ENCODE assay signal across 3 fruit fly cellular contexts in genomic region chr2L:3844898-3845713, dm6.
TF ChIP-seq lines count a peak whose summit lies in the region.

No protein-coding gene starts in this region.

- TF ChIP-seq CTCF in whole organism, embryonic (GFP tag; optimal IDR thresholded peaks at IDR 0.05; lab: Kevin White, UChicago): no peak

TF ChIP-seq in whole organism, embryonic, 481 proteins besides CTCF, POLR2A, EP300 and RAD21 (continues in another document):
- no peak for TF ChIP-seq CG10366 (GFP tag; IDR thresholded peaks at IDR 0.05; lab: Robert Waterston, UW)
- peak; percentile 62 for TF ChIP-seq zf30C (GFP tag; optimal IDR thresholded peaks at IDR 0.05; lab: Kevin White, UChicago)
- TF ChIP-seq zen2 (GFP tag; IDR thresholded peaks at IDR 0.05; lab: Robert Waterston, UW; ENCODE audit: partially characterized antibody): no peak
- TF ChIP-seq en (GFP tag; optimal IDR thresholded peaks at IDR 0.05; lab: Kevin White, UChicago): no peak
- TF ChIP-seq MTF-1 (GFP tag; optimal IDR thresholded peaks at IDR 0.05; lab: Kevin White, UChicago; ENCODE audit: borderline replicate concordance): no peak
- TF ChIP-seq p53 (GFP tag; optimal IDR thresholded peaks at IDR 0.05; lab: Kevin White, UChicago): no peak
- peak; percentile 63 for TF ChIP-seq CG2712 (tag; optimal IDR thresholded peaks at IDR 0.05; lab: Kevin White, UChicago)
- TF ChIP-seq Xbp1 (GFP tag; optimal IDR thresholded peaks at IDR 0.05; lab: Kevin White, UChicago): no peak
- TF ChIP-seq trem (tag; optimal IDR thresholded peaks at IDR 0.05; lab: Kevin White, UChicago): peak; percentile 6
- peak in 1 of 3 experiments; percentile 58 for TF ChIP-seq lola (GFP tag; optimal IDR thresholded peaks at IDR 0.05; lab: Kevin White, UChicago)
- no peak for TF ChIP-seq CG7372 (GFP tag; IDR thresholded peaks at IDR 0.05; lab: Robert Waterston, UW)
- TF ChIP-seq Taf1 (GFP tag; IDR thresholded peaks at IDR 0.05; lab: Robert Waterston, UW): no peak
- no peak for TF ChIP-seq CG6175 (GFP tag; IDR thresholded peaks at IDR 0.05; lab: Robert Waterston, UW)
- TF ChIP-seq rib (GFP tag; IDR thresholded peaks at IDR 0.05; lab: Robert Waterston, UW): no peak
- no peak for TF ChIP-seq dati (GFP tag; IDR thresholded peaks at IDR 0.05; lab: Robert Waterston, UW)
- TF ChIP-seq disco-r (GFP tag; optimal IDR thresholded peaks at IDR 0.05; lab: Kevin White, UChicago): no peak
- no peak for TF ChIP-seq Lim3 (GFP tag; IDR thresholded peaks at IDR 0.05; lab: Robert Waterston, UW)
- TF ChIP-seq grn (GFP tag; optimal IDR thresholded peaks at IDR 0.05; lab: Kevin White, UChicago): no peak
- TF ChIP-seq slp2 (GFP tag; optimal IDR thresholded peaks at IDR 0.05; lab: Kevin White, UChicago): no peak
- no peak for TF ChIP-seq chn (GFP tag; optimal IDR thresholded peaks at IDR 0.05; lab: Kevin White, UChicago)
- TF ChIP-seq Hr3 (GFP tag; optimal IDR thresholded peaks at IDR 0.05; lab: Kevin White, UChicago): peak; percentile 16
- peak; percentile 34 for TF ChIP-seq CG11504 (tag; optimal IDR thresholded peaks at IDR 0.05; lab: Kevin White, UChicago)
- no peak for TF ChIP-seq pb (GFP tag; optimal IDR thresholded peaks at IDR 0.05; lab: Kevin White, UChicago)
- no peak for TF ChIP-seq CG8359 (GFP tag; optimal IDR thresholded peaks at IDR 0.05; lab: Kevin White, UChicago; ENCODE audit: borderline replicate concordance)
- TF ChIP-seq CG13287 (GFP tag; IDR thresholded peaks at IDR 0.05; lab: Robert Waterston, UW; ENCODE audit: partially characterized antibody): no peak
- no peak for TF ChIP-seq CG16813 (GFP tag; IDR thresholded peaks at IDR 0.05; lab: Robert Waterston, UW; ENCODE audit: partially characterized antibody)
- TF ChIP-seq CG5953 (GFP tag; IDR thresholded peaks at IDR 0.05; lab: Robert Waterston, UW): no peak
- no peak for TF ChIP-seq tap (tag; optimal IDR thresholded peaks at IDR 0.05; lab: Kevin White, UChicago)
- no peak for TF ChIP-seq unc-4 (GFP tag; IDR thresholded peaks at IDR 0.05; lab: Robert Waterston, UW; ENCODE audit: partially characterized antibody)
- no peak for TF ChIP-seq lmd (GFP tag; IDR thresholded peaks at IDR 0.05; lab: Robert Waterston, UW)

TF ChIP-seq in whole organism, prepupa, 60 proteins besides CTCF, POLR2A, EP300 and RAD21:
- TF ChIP-seq eg (GFP tag; IDR thresholded peaks at IDR 0.05; lab: Robert Waterston, UW): no peak
- TF ChIP-seq Eip78C (GFP tag; lab: Kevin White, UChicago): peak; percentile 21
- TF ChIP-seq esn (GFP tag; optimal IDR thresholded peaks at IDR 0.05; lab: Kevin White, UChicago): peak; percentile 2
- no peak for TF ChIP-seq Blimp-1 (GFP tag; optimal IDR thresholded peaks at IDR 0.05; lab: Kevin White, UChicago)

TF ChIP-seq in whole organism, pupa, 21 proteins besides CTCF, POLR2A, EP300 and RAD21:
- TF ChIP-seq CG34367 (tag; optimal IDR thresholded peaks at IDR 0.05; lab: Kevin White, UChicago) (no peak), gl (tag; optimal IDR thresholded peaks at IDR 0.05; lab: Kevin White, UChicago) (no peak), CG8159 (tag; optimal IDR thresholded peaks at IDR 0.05; lab: Kevin White, UChicago) (peak; percentile 1), Snoo (tag; optimal IDR thresholded peaks at IDR 0.05; lab: Kevin White, UChicago) (no peak)

Comparison
In these comparisons a context has a peak if more than half of its experiments do, and no peak if none do; other contexts are left out.
1. Of the 7 proteins assayed by ChIP-seq in both whole organism, embryonic and whole organism, prepupa: peak only in whole organism, embryonic: Blimp-1; only in whole organism, prepupa: none; in both: none; in neither: 6.